Fruit fly (Drosophila melanogaster): Measurements from ENCODE around the gene larp.
A peak's percentile ranks its signal among the peaks of the same experiment; 100 is the strongest.

Gene larp

DNA sequence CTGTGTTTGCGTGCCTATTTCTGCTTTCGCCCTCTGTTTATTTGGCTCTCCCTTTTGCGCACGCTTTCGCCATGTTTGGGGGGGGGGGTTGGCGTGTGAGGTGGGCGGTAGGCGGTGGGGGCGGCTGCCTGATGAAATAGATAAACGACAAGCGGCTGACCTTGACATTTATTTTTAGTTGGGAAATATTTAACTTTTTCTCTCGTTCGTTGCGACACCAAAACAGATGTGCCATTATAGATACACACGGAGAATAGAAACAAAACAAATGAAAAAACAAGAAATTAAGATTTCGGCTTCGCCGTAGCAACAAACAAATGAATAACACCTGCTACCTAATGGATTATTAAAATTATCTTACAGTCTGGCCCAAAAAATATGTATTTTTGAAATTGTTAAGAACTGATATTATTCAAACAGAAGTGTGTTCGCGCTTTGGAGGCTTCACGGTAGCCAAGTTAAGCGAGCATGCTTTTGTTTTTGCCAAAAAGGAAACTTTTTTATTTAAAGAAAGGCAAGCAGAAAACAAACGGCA, 4.0 kb downstream of the larp start (continued):
- TF ChIP-seq psq (GFP tag; optimal IDR thresholded peaks at IDR 0.05) (peak; percentile 93), CG6683 (GFP tag; optimal IDR thresholded peaks at IDR 0.05) (peak; percentile 48), HHEX (GFP tag; optimal IDR thresholded peaks at IDR 0.05) (peak; percentile 43), CoRest (tag; optimal IDR thresholded peaks at IDR 0.05) (peak; percentile 73), CG2678 (tag; optimal IDR thresholded peaks at IDR 0.05) (peak; percentile 67), Dp (GFP tag; optimal IDR thresholded peaks at IDR 0.05) (no peak), sd (tag; optimal IDR thresholded peaks at IDR 0.05) (peak; percentile 84), CG2116 (GFP tag; optimal IDR thresholded peaks at IDR 0.05) (no peak), Xbp1 (GFP tag; optimal IDR thresholded peaks at IDR 0.05) (peak; percentile 48), stc (GFP tag; IDR thresholded peaks at IDR 0.05) (peak; percentile 67), Ets65A (GFP tag) (peak; percentile 69), CG14667 (GFP tag; IDR thresholded peaks at IDR 0.05) (peak; percentile 21; the same call in 1 of the 2 replicates), CG6272 (GFP tag; IDR thresholded peaks at IDR 0.05) (0 out of 2 replicates have a peak, but pooled peaks have one; percentile 20), Deaf1 (tag; optimal IDR thresholded peaks at IDR 0.05) (peak; percentile 15), abd-A (tag; optimal IDR thresholded peaks at IDR 0.05) (peak; percentile 92), CG31365 (tag; optimal IDR thresholded peaks at IDR 0.05) (no peak), lilli (GFP tag; optimal IDR thresholded peaks at IDR 0.05) (peak; percentile 77), Lpt (GFP tag; optimal IDR thresholded peaks at IDR 0.05) (no peak), vvl (GFP tag; IDR thresholded peaks at IDR 0.05) (peak; percentile 73), nmo (GFP tag; optimal IDR thresholded peaks at IDR 0.05) (peak; percentile 40), tap (tag; optimal IDR thresholded peaks at IDR 0.05) (peak; percentile 31), CG11456 (GFP tag; IDR thresholded peaks at IDR 0.05) (0 out of 3 replicates have a peak, but pooled peaks have one; percentile 40), fd3F (GFP tag; optimal IDR thresholded peaks at IDR 0.05) (peak; percentile 64), klu (GFP tag; IDR thresholded peaks at IDR 0.05) (peak; percentile 38; the same call in 1 of the 2 replicates), CG13424 (tag; optimal IDR thresholded peaks at IDR 0.05) (peak; percentile 67), wdn (GFP tag; IDR thresholded peaks at IDR 0.05) (0 out of 2 replicates have a peak, but pooled peaks have one; percentile 12), NFAT (GFP tag; IDR thresholded peaks at IDR 0.05) (peak; percentile 63), tup (GFP tag; optimal IDR thresholded peaks at IDR 0.05) (no peak), CG8388 (GFP tag; optimal IDR thresholded peaks at IDR 0.05) (peak; percentile 33), CG18476 (GFP tag; optimal IDR thresholded peaks at IDR 0.05) (peak; percentile 33), disco-r (GFP tag; optimal IDR thresholded peaks at IDR 0.05) (peak; percentile 24), bcd (GFP tag; optimal IDR thresholded peaks at IDR 0.05) (peak; percentile 55), pum (GFP tag; optimal IDR thresholded peaks at IDR 0.05) (no peak), ash1 (GFP tag; optimal IDR thresholded peaks at IDR 0.05) (no peak), mam (GFP tag; optimal IDR thresholded peaks at IDR 0.05) (peak; percentile 71), crp (GFP tag; optimal IDR thresholded peaks at IDR 0.05) (peak in 1 of 2 experiments; percentile 32), CG3065 (GFP tag; optimal IDR thresholded peaks at IDR 0.05) (no peak), CG9932 (GFP tag; IDR thresholded peaks at IDR 0.05) (peak; percentile 86), CG18619 (GFP tag; optimal IDR thresholded peaks at IDR 0.05) (peak; percentile 66), Neu2 (GFP tag; optimal IDR thresholded peaks at IDR 0.05; ENCODE audit: borderline replicate concordance) (no peak), bsh (GFP tag; optimal IDR thresholded peaks at IDR 0.05) (peak in 1 of 2 experiments; percentile 35), CG14441 (GFP tag; IDR thresholded peaks at IDR 0.05) (peak; percentile 76), Blimp-1 (GFP tag; optimal IDR thresholded peaks at IDR 0.05) (peak; percentile 32), CG14014 (GFP tag; IDR thresholded peaks at IDR 0.05) (peak; percentile 43; the same call in 1 of the 2 replicates), CG4404 (GFP tag; IDR thresholded peaks at IDR 0.05) (peak; percentile 36; the same call in 1 of the 2 replicates), Vsx1 (GFP tag; optimal IDR thresholded peaks at IDR 0.05) (peak; percentile 32), fd96Cb (tag; optimal IDR thresholded peaks at IDR 0.05) (peak; percentile 39), chif (GFP tag; optimal IDR thresholded peaks at IDR 0.05) (peak in 1 of 2 experiments; percentile 10), Mrtf (GFP tag; IDR thresholded peaks at IDR 0.05) (no peak)

All from whole organism, embryonic.